Worm (Caenorhabditis elegans): ENCODE data around the gene sta-2.
A peak's percentile ranks its signal among the peaks of the same experiment; 100 is the strongest.

- peak in 1 of 2 experiments; percentile 82 for TF ChIP-seq ztf-11 (tag; optimal IDR thresholded peaks at IDR 0.05)
- TF ChIP-seq hlh-17 (GFP tag; optimal IDR thresholded peaks at IDR 0.05; ENCODE audit: borderline replicate concordance) = no peak
Observed at ce11 chrV:9730743-9731706, 10.0 kb upstream of the sta-2 start.

Data from whole organism, L1 larva.